Worm (Caenorhabditis elegans) whole organism, young adult: ENCODE measurements around the gene tag-340.
A peak's percentile ranks its signal among the peaks of the same experiment; 100 is the strongest.

Experiments
- F22D6.2 ChIP-seq: sonication (generic microtip); optimal IDR thresholded peaks from 2 replicates; lab custom pipeline; 2016; ENCODE audit warnings: mild to moderate bottlenecking, missing genetic modification characterization, missing compliant biosample characterization
- F33H1.4 ChIP-seq: fragments of 200-800 bp; sonication (Bioruptor generic); IDR thresholded peaks from 2 replicates; pipeline ENCODE4 v1.3.6; 2022; ENCODE audit warnings: missing genetic modification reagents, missing genetic modification characterization, missing compliant biosample characterization
- F49E8.2 ChIP-seq: sonication (generic microtip); optimal IDR thresholded peaks from 3 replicates; lab custom pipeline; 2017; ENCODE audit warnings: missing genetic modification characterization, mild to moderate bottlenecking, missing compliant biosample characterization, antibody characterized with exemption, moderate library complexity; ENCODE audit not compliant: insufficient read depth
- F55B11.4 ChIP-seq: sonication (generic microtip); optimal IDR thresholded peaks from 2 replicates; lab custom pipeline; 2016; ENCODE audit warnings: missing compliant biosample characterization, missing genetic modification characterization, borderline replicate concordance; ENCODE audit not compliant: insufficient read depth
- T07F8.4 ChIP-seq: sonication (generic microtip); optimal IDR thresholded peaks from 2 replicates; lab custom pipeline; 2016; ENCODE audit warnings: mild to moderate bottlenecking, missing genetic modification characterization, moderate library complexity, missing compliant biosample characterization
- Y53F4B.3 ChIP-seq: fragments of 200-800 bp; sonication (Bioruptor generic); IDR thresholded peaks from 2 replicates; pipeline ENCODE4 v1.3.6; 2022; ENCODE audit warnings: missing genetic modification reagents, missing genetic modification characterization, missing compliant biosample characterization
- Y56A3A.18 ChIP-seq: fragments of 200-800 bp; sonication (Bioruptor generic); IDR thresholded peaks from 2 replicates; pipeline ENCODE4 v1.3.6; 2022; ENCODE audit warnings: missing genetic modification reagents, missing genetic modification characterization, missing compliant biosample characterization
- aptf-2 ChIP-seq: fragments of 200-800 bp; sonication (Bioruptor generic); conservative IDR thresholded peaks from 2 replicates; pipeline ENCODE4 v1.3.6; 2022; ENCODE audit warnings: missing genetic modification reagents, missing genetic modification characterization, missing compliant biosample characterization
- aptf-3 ChIP-seq: fragments of 200-800 bp; sonication (Bioruptor generic); IDR thresholded peaks from 2 replicates; pipeline ENCODE4 v1.3.6; 2022; ENCODE audit warnings: missing genetic modification characterization, missing compliant biosample characterization
- attf-3 ChIP-seq: fragments of 200-800 bp; sonication (Bioruptor generic); conservative IDR thresholded peaks from 2 replicates; pipeline ENCODE4 v1.3.6; 2022; ENCODE audit warnings: missing genetic modification reagents, missing genetic modification characterization, missing compliant biosample characterization
- attf-6 ChIP-seq: fragments of 200-800 bp; sonication (Bioruptor generic); IDR thresholded peaks from 2 replicates; pipeline ENCODE4 v1.3.6; 2022; ENCODE audit warnings: missing genetic modification reagents, missing genetic modification characterization, missing compliant biosample characterization
- ceh-40 ChIP-seq: fragments of 200-800 bp; sonication (Bioruptor generic); IDR thresholded peaks from 2 replicates; pipeline ENCODE4 v1.3.6; 2022; ENCODE audit warnings: missing genetic modification characterization, missing compliant biosample characterization
- dox-1 ChIP-seq: fragments of 200-800 bp; sonication (Bioruptor generic); IDR thresholded peaks from 2 replicates; pipeline ENCODE4 v1.3.6; 2022; ENCODE audit warnings: missing genetic modification reagents, missing genetic modification characterization, missing compliant biosample characterization
- egrh-3 ChIP-seq: fragments of 200-800 bp; sonication (Bioruptor generic); IDR thresholded peaks from 2 replicates; pipeline ENCODE4 v1.3.6; 2022; ENCODE audit warnings: missing genetic modification reagents, missing genetic modification characterization, missing compliant biosample characterization
- gei-17 ChIP-seq: fragments of 200-800 bp; sonication (Bioruptor generic); optimal IDR thresholded peaks from 2 replicates; lab custom pipeline; 2018; ENCODE audit warnings: mild to moderate bottlenecking, missing genetic modification characterization, missing compliant biosample characterization
- hlh-26 ChIP-seq: fragments of 200-800 bp; sonication (Bioruptor generic); conservative IDR thresholded peaks from 2 replicates; pipeline ENCODE4 v1.3.6; 2022; ENCODE audit warnings: missing genetic modification reagents, missing genetic modification characterization, missing compliant biosample characterization
- hrde-1 ChIP-seq: sonication (generic microtip); optimal IDR thresholded peaks from 2 replicates; lab custom pipeline; 2016; ENCODE audit warnings: missing genetic modification characterization, mild to moderate bottlenecking, missing compliant biosample characterization, moderate library complexity, missing genotype, missing genetic modification reagents, borderline replicate concordance
- hsf-1 ChIP-seq: fragments of 200-800 bp; sonication (Bioruptor generic); IDR thresholded peaks from 2 replicates; pipeline ENCODE4 v1.3.6; 2022; ENCODE audit warnings: missing genetic modification reagents, missing genetic modification characterization, missing compliant biosample characterization
- let-607 ChIP-seq, 2 experiments: fragments of 200-800 bp in 1 of 2; sonication (Bioruptor generic) in 1 of 2; sonication (generic microtip) in 1 of 2; optimal IDR thresholded peaks; 2 replicates each; lab custom pipeline; 2016 to 2018; ENCODE audit warnings: mild to moderate bottlenecking in 2 of 2, missing compliant biosample characterization in 2 of 2, missing genetic modification characterization in 2 of 2, moderate library complexity in 2 of 2, missing genotype in 1 of 2
- lin-26 ChIP-seq: fragments of 200-800 bp; sonication (Bioruptor generic); IDR thresholded peaks from 2 replicates; pipeline ENCODE4 v1.3.6; 2022; ENCODE audit warnings: missing genetic modification reagents, missing genetic modification characterization, missing compliant biosample characterization
- lsy-27 ChIP-seq: sonication (generic microtip); optimal IDR thresholded peaks from 2 replicates; lab custom pipeline; 2017; ENCODE audit warnings: missing genetic modification characterization, mild to moderate bottlenecking, missing compliant biosample characterization, antibody characterized with exemption, missing genotype, borderline replicate concordance; ENCODE audit not compliant: insufficient read depth
- madf-10 ChIP-seq: sonication (generic microtip); optimal IDR thresholded peaks from 2 replicates; lab custom pipeline; 2016; ENCODE audit warnings: mild to moderate bottlenecking, missing genetic modification characterization, missing compliant biosample characterization
- mcd-1 ChIP-seq: fragments of 200-800 bp; sonication (Bioruptor generic); IDR thresholded peaks from 2 replicates; pipeline ENCODE4 v1.3.6; 2022; ENCODE audit warnings: missing genetic modification reagents, missing genetic modification characterization, missing compliant biosample characterization
- mxl-1 ChIP-seq: sonication (generic microtip); optimal IDR thresholded peaks from 2 replicates; lab custom pipeline; 2016; ENCODE audit warnings: missing genetic modification characterization, missing compliant biosample characterization
- nfya-1 ChIP-seq: sonication (generic microtip); optimal IDR thresholded peaks from 2 replicates; lab custom pipeline; 2017; ENCODE audit warnings: antibody characterized with exemption, missing compliant biosample characterization, missing genetic modification characterization, borderline replicate concordance; ENCODE audit not compliant: insufficient read depth
- nfyb-1 ChIP-seq: fragments of 200-800 bp; sonication (Bioruptor generic); IDR thresholded peaks from 2 replicates; pipeline ENCODE4 v1.3.6; 2022; ENCODE audit warnings: missing genetic modification reagents, missing genetic modification characterization, missing compliant biosample characterization
- nhr-120 ChIP-seq: fragments of 200-800 bp; sonication (Bioruptor generic); IDR thresholded peaks from 2 replicates; pipeline ENCODE4 v1.3.6; 2022; ENCODE audit warnings: missing genetic modification characterization, missing compliant biosample characterization
- nhr-27 ChIP-seq: fragments of 200-800 bp; sonication (Bioruptor generic); optimal IDR thresholded peaks from 2 replicates; lab custom pipeline; 2018; ENCODE audit warnings: mild to moderate bottlenecking, missing genetic modification characterization, moderate library complexity, missing compliant biosample characterization
- nhr-80 ChIP-seq: sonication (generic microtip); optimal IDR thresholded peaks from 2 replicates; lab custom pipeline; 2016; ENCODE audit warnings: missing genetic modification characterization, missing compliant biosample characterization
- rcor-1 ChIP-seq: fragments of 200-800 bp; sonication (Bioruptor generic); IDR thresholded peaks from 2 replicates; pipeline ENCODE4 v1.3.6; 2022; ENCODE audit warnings: missing genetic modification reagents, missing genetic modification characterization, missing compliant biosample characterization
- rec-8 ChIP-seq, 2 experiments: sonication (generic microtip); optimal IDR thresholded peaks; 2 replicates each; lab custom pipeline; 2016; ENCODE audit warnings: mild to moderate bottlenecking in 2 of 2, missing genetic modification characterization in 2 of 2, missing genetic modification reagents in 2 of 2, missing genotype in 2 of 2, missing biosample characterization in 1 of 2, missing compliant biosample characterization in 1 of 2, moderate library complexity in 1 of 2
- repo-1 ChIP-seq: sonication (generic microtip); optimal IDR thresholded peaks from 2 replicates; lab custom pipeline; 2017; ENCODE audit warnings: mild to moderate bottlenecking, missing genetic modification characterization, missing compliant biosample characterization
- snpc-1.1 ChIP-seq: sonication (generic microtip); optimal IDR thresholded peaks from 2 replicates; lab custom pipeline; 2017; ENCODE audit warnings: missing genetic modification characterization, mild to moderate bottlenecking, missing compliant biosample characterization, antibody characterized with exemption, moderate library complexity, missing genotype, missing genetic modification reagents; ENCODE audit not compliant: insufficient read depth
- snpc-3.4 ChIP-seq: sonication (generic microtip); optimal IDR thresholded peaks from 2 replicates; lab custom pipeline; 2017; ENCODE audit warnings: missing genetic modification characterization, mild to moderate bottlenecking, missing compliant biosample characterization, antibody characterized with exemption, moderate library complexity, missing genotype, missing genetic modification reagents
- snpc-4 ChIP-seq, 5 experiments: fragments of 150-350 bp in 1 of 5; sonication (generic microtip) in 4 of 5; optimal IDR thresholded peaks; 2 replicates each; lab custom pipeline; 2014 to 2018; ENCODE audit warnings: missing genetic modification characterization in 5 of 5, missing biosample characterization in 3 of 5, antibody characterized with exemption in 2 of 5, mild to moderate bottlenecking in 2 of 5, missing compliant biosample characterization in 2 of 5, missing genotype in 2 of 5, moderate library complexity in 2 of 5, missing genetic modification reagents in 1 of 5
- sptf-2 ChIP-seq: fragments of 200-800 bp; sonication (Bioruptor generic); optimal IDR thresholded peaks from 2 replicates; lab custom pipeline; 2018; ENCODE audit warnings: mild to moderate bottlenecking, missing genetic modification characterization, missing compliant biosample characterization
- tlf-1 ChIP-seq: fragments of 200-800 bp; sonication (Bioruptor generic); optimal IDR thresholded peaks from 2 replicates; lab custom pipeline; 2018; ENCODE audit warnings: mild to moderate bottlenecking, missing genetic modification characterization, missing compliant biosample characterization
- xnd-1 ChIP-seq: sonication (generic microtip); optimal IDR thresholded peaks from 2 replicates; lab custom pipeline; 2016; ENCODE audit warnings: missing genotype, missing genetic modification reagents, missing genetic modification characterization, missing compliant biosample characterization
- ztf-28 ChIP-seq: fragments of 200-800 bp; sonication (Bioruptor generic); IDR thresholded peaks from 2 replicates; pipeline ENCODE4 v1.3.6; 2022; ENCODE audit warnings: missing genetic modification reagents, missing genetic modification characterization, missing compliant biosample characterization
- ztf-3 ChIP-seq: fragments of 200-800 bp; sonication (Bioruptor generic); optimal IDR thresholded peaks from 2 replicates; lab custom pipeline; 2018; ENCODE audit warnings: mild to moderate bottlenecking, missing genetic modification characterization, missing compliant biosample characterization

Gene tag-340

DNA sequence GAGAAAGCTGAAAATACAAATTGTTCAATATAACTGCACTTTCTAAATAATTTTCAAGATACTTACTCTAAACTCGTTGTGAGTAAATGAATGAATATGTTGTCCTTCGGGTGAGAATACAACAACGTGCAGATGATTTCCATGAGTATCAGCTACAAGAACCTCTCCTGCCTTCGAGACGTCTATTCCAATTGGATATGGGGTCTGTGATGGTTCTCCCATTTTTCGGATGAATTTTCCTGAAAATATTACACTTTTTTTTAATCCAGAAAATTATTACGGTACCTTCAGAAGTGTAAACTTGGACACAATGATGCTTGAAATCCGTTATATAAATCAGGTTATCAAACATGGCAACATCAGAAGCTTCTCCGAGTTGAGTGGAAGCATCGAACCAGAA is 5.0 kb upstream of the tag-340 start:
- TF ChIP-seq snpc-4 (GFP tag; optimal IDR thresholded peaks at IDR 0.05; lab: Kevin White, UChicago) (no peak), snpc-4 (tag; optimal IDR thresholded peaks at IDR 0.05; lab: Kevin White, UChicago) (no peak), aptf-3 (GFP tag; lab: Robert Waterston, UW) (no peak), F22D6.2 (tag; lab: Kevin White, UChicago) (no peak), sptf-2 (GFP tag; lab: Kevin White, UChicago) (no peak), nfya-1 (no peak), F49E8.2 (tag; lab: Kevin White, UChicago) (no peak), lin-26 (GFP tag; lab: Robert Waterston, UW) (no peak), Y53F4B.3 (GFP tag; lab: Robert Waterston, UW) (no peak), snpc-3.4 (tag; lab: Kevin White, UChicago) (no peak), nhr-27 (tag; lab: Kevin White, UChicago) (no peak), ztf-28 (GFP tag; lab: Robert Waterston, UW) (no peak), hrde-1 (tag; lab: Kevin White, UChicago) (no peak), egrh-3 (GFP tag; lab: Robert Waterston, UW) (no peak), mxl-1 (no peak), let-607 (tag; optimal IDR thresholded peaks at IDR 0.05; lab: Kevin White, UChicago) (no peak), repo-1 (tag; lab: Kevin White, UChicago) (no peak), lsy-27 (tag; lab: Kevin White, UChicago) (no peak), hlh-26 (GFP tag; lab: Robert Waterston, UW) (no peak), madf-10 (no peak), hsf-1 (GFP tag; lab: Robert Waterston, UW) (no peak)
- TF ChIP-seq, all 124 proteins: peak for 0

ce11 chrIII:4899035-4899578 is 1.2 kb upstream of the tag-340 start, which contains the start of gene nhl-2:
Gene nhl-2, minus strand, starts transcription at chrIII:4899085.
- TF ChIP-seq xnd-1 = no peak
- no peak for TF ChIP-seq snpc-1.1
- TF ChIP-seq attf-3 (GFP tag; lab: Robert Waterston, UW) = no peak
- no peak for TF ChIP-seq aptf-3 (GFP tag; lab: Robert Waterston, UW)
- TF ChIP-seq lin-26 (GFP tag; lab: Robert Waterston, UW) = no peak
- no peak for TF ChIP-seq ztf-3 (GFP tag; lab: Kevin White, UChicago)
- TF ChIP-seq gei-17 (GFP tag; lab: Kevin White, UChicago) = no peak
- TF ChIP-seq nhr-120 = no peak
- TF ChIP-seq rec-8 (tag; optimal IDR thresholded peaks at IDR 0.05; lab: Kevin White, UChicago) = no peak

DNA sequence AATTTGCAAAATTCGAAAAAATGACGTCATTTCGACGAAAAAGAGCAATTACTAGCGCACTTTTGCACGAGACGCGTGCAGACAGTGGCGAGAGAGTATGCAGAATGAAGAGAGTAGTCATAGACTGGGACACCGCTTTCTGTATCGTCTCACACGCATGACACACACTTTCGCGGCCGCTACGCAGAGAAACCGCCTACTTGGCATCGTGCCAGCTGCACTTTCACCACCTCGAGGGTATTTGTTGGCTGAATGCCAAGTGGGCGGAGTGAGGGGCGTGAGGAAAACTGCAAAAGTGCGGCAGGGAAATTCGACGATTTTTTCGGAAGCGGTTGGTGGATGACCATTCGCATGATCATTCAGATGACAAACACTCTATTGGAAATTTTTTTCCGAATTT is 580 bp upstream of the tag-340 start:
- no peak for TF ChIP-seq aptf-3 (GFP tag; lab: Robert Waterston, UW)
- peak; percentile 38 for TF ChIP-seq T07F8.4 (tag; lab: Kevin White, UChicago)
- peak; percentile 94 to 95 for TF ChIP-seq let-607 (tag; optimal IDR thresholded peaks at IDR 0.05; lab: Kevin White, UChicago)
- TF ChIP-seq tlf-1 (GFP tag; lab: Kevin White, UChicago) = peak; percentile 98
- peak; percentile 98 for TF ChIP-seq ztf-3 (GFP tag; lab: Kevin White, UChicago)
- TF ChIP-seq dox-1 (GFP tag; lab: Robert Waterston, UW) = peak; percentile 99
- TF ChIP-seq attf-6 (GFP tag; lab: Robert Waterston, UW) = 0 out of 2 replicates have a peak, but pooled peaks have one; percentile 62
- TF ChIP-seq nhr-80 = peak; percentile 99
- peak; percentile 97 for TF ChIP-seq mcd-1 (GFP tag; lab: Robert Waterston, UW)
- TF ChIP-seq ceh-40 = no peak
- peak; percentile 88 for TF ChIP-seq Y56A3A.18 (GFP tag; lab: Robert Waterston, UW)
- TF ChIP-seq repo-1 (tag; lab: Kevin White, UChicago) = peak; percentile 97
- TF ChIP-seq aptf-2 (GFP tag; lab: Robert Waterston, UW) = peak; percentile 73; the same call in 1 of the 2 replicates
- peak; percentile 99 for TF ChIP-seq nfyb-1 (GFP tag; lab: Robert Waterston, UW)
- TF ChIP-seq nfya-1 = no peak
- peak; percentile 80 for TF ChIP-seq nhr-27 (tag; lab: Kevin White, UChicago)
- TF ChIP-seq F55B11.4 = no peak
- TF ChIP-seq rec-8 (tag; optimal IDR thresholded peaks at IDR 0.05; lab: Kevin White, UChicago) = no peak
- TF ChIP-seq nhr-120 = no peak
- TF ChIP-seq F33H1.4 = peak; percentile 78
- peak; percentile 58 for TF ChIP-seq sptf-2 (GFP tag; lab: Kevin White, UChicago)
- peak; percentile 96 for TF ChIP-seq rcor-1 (GFP tag; lab: Robert Waterston, UW)
- peak; percentile 76 for TF ChIP-seq attf-3 (GFP tag; lab: Robert Waterston, UW)
